Worm (Caenorhabditis elegans): Measurements from ENCODE around the gene Y37H2A.11.
A peak's percentile ranks its signal among the peaks of the same experiment; 100 is the strongest.

The Y37H2A.11 gene

ce11 chrV:18141161-18141560 is at the start of gene Y37H2A.11:
Gene Y37H2A.11 (plus strand): TSS chrV:18141461.
- TF ChIP-seq snpc-4 (tag; optimal IDR thresholded peaks at IDR 0.05) (no peak), nhr-12 (tag; optimal IDR thresholded peaks at IDR 0.05) (no peak)

- no peak for TF ChIP-seq lsy-2 (tag; optimal IDR thresholded peaks at IDR 0.05)
- no peak for TF ChIP-seq nhr-76 (tag; optimal IDR thresholded peaks at IDR 0.05)
- TF ChIP-seq flh-1 (GFP tag; optimal IDR thresholded peaks at IDR 0.05) = no peak
- TF ChIP-seq nhr-237 (tag; optimal IDR thresholded peaks at IDR 0.05) = no peak
- no peak for TF ChIP-seq pha-4 (tag; optimal IDR thresholded peaks at IDR 0.05)
- peak; percentile 96 for TF ChIP-seq zip-8 (tag; optimal IDR thresholded peaks at IDR 0.05)
- TF ChIP-seq ham-2 (GFP tag; optimal IDR thresholded peaks at IDR 0.05) = no peak
- TF ChIP-seq blmp-1 (tag; optimal IDR thresholded peaks at IDR 0.05) = no peak
These were observed 47.3 kb upstream of the Y37H2A.11 start for ce11 chrV:18093941-18094340.

ce11 chrV:18098387-18098786 is 42.9 kb upstream of the Y37H2A.11 start, which contains the start of gene par-4:
Gene par-4 (plus strand): TSS chrV:18098687.
- TF ChIP-seq nhr-28 (tag; optimal IDR thresholded peaks at IDR 0.05) (no peak), elt-1 (tag; optimal IDR thresholded peaks at IDR 0.05; ENCODE audit: borderline replicate concordance, insufficient read depth) (no peak), nhr-76 (tag; optimal IDR thresholded peaks at IDR 0.05) (no peak), M03D4.4 (tag; optimal IDR thresholded peaks at IDR 0.05) (no peak), flh-1 (GFP tag; optimal IDR thresholded peaks at IDR 0.05) (no peak), drap-1 (GFP tag; optimal IDR thresholded peaks at IDR 0.05) (no peak), snpc-4 (tag; optimal IDR thresholded peaks at IDR 0.05) (no peak), nhr-12 (tag; optimal IDR thresholded peaks at IDR 0.05) (no peak), blmp-1 (tag; optimal IDR thresholded peaks at IDR 0.05) (no peak), cnd-1 (tag; optimal IDR thresholded peaks at IDR 0.05) (no peak), ztf-11 (tag; optimal IDR thresholded peaks at IDR 0.05) (no peak)

- TF ChIP-seq ces-1 (GFP tag; optimal IDR thresholded peaks at IDR 0.05) (no peak), mls-2 (tag; optimal IDR thresholded peaks at IDR 0.05) (no peak), mep-1 (tag; optimal IDR thresholded peaks at IDR 0.05) (no peak), ceh-43 (GFP tag; optimal IDR thresholded peaks at IDR 0.05) (no peak), M03D4.4 (tag; optimal IDR thresholded peaks at IDR 0.05) (no peak), blmp-1 (tag; optimal IDR thresholded peaks at IDR 0.05) (no peak), ceh-39 (tag; optimal IDR thresholded peaks at IDR 0.05) (no peak), ham-2 (GFP tag; optimal IDR thresholded peaks at IDR 0.05) (no peak), nhr-76 (tag; optimal IDR thresholded peaks at IDR 0.05) (no peak), hlh-1 (tag; optimal IDR thresholded peaks at IDR 0.05) (no peak), sem-2 (GFP tag; optimal IDR thresholded peaks at IDR 0.05) (no peak), tbx-8 (GFP tag; optimal IDR thresholded peaks at IDR 0.05) (no peak), bed-3 (GFP tag; optimal IDR thresholded peaks at IDR 0.05) (no peak), lin-13 (tag; optimal IDR thresholded peaks at IDR 0.05) (no peak)
These were observed 35.2 kb upstream of the Y37H2A.11 start for ce11 chrV:18106055-18106454.

ce11 chrV:18107969-18108368 is 33.3 kb upstream of the Y37H2A.11 start, which contains the start of gene Y37H2A.1:
Gene Y37H2A.1 (plus strand): TSS chrV:18108269.
- TF ChIP-seq nhr-2 (tag; optimal IDR thresholded peaks at IDR 0.05) = no peak
- no peak for TF ChIP-seq mls-2 (tag; optimal IDR thresholded peaks at IDR 0.05)
- no peak for TF ChIP-seq unc-62 (GFP tag; optimal IDR thresholded peaks at IDR 0.05)
- no peak for TF ChIP-seq ceh-43 (GFP tag; optimal IDR thresholded peaks at IDR 0.05)
- TF ChIP-seq M03D4.4 (tag; optimal IDR thresholded peaks at IDR 0.05) = no peak
- no peak for TF ChIP-seq nhr-28 (tag; optimal IDR thresholded peaks at IDR 0.05)
- no peak for TF ChIP-seq ceh-83 (GFP tag; optimal IDR thresholded peaks at IDR 0.05)
- no peak for TF ChIP-seq mep-1 (tag; optimal IDR thresholded peaks at IDR 0.05)
- TF ChIP-seq nhr-237 (tag; optimal IDR thresholded peaks at IDR 0.05) = no peak
- TF ChIP-seq mab-5 (tag; optimal IDR thresholded peaks at IDR 0.05) = no peak
- no peak for TF ChIP-seq hlh-1 (tag; optimal IDR thresholded peaks at IDR 0.05)
- TF ChIP-seq drap-1 (GFP tag; optimal IDR thresholded peaks at IDR 0.05) = no peak
- no peak for TF ChIP-seq snpc-4 (tag; optimal IDR thresholded peaks at IDR 0.05)
- TF ChIP-seq flh-1 (GFP tag; optimal IDR thresholded peaks at IDR 0.05) = no peak
- TF ChIP-seq ztf-11 (tag; optimal IDR thresholded peaks at IDR 0.05) = no peak
- no peak for TF ChIP-seq cnd-1 (tag; optimal IDR thresholded peaks at IDR 0.05)
- TF ChIP-seq ces-1 (GFP tag; optimal IDR thresholded peaks at IDR 0.05) = no peak
- no peak for TF ChIP-seq pha-4 (tag; optimal IDR thresholded peaks at IDR 0.05)
- TF ChIP-seq elt-1 (tag; optimal IDR thresholded peaks at IDR 0.05; ENCODE audit: borderline replicate concordance, insufficient read depth) = no peak

ce11 chrV:18109449-18109848 is 31.8 kb upstream of the Y37H2A.11 start:
- TF ChIP-seq nhr-76 (tag; optimal IDR thresholded peaks at IDR 0.05) (no peak), unc-62 (GFP tag; optimal IDR thresholded peaks at IDR 0.05) (no peak), M03D4.4 (tag; optimal IDR thresholded peaks at IDR 0.05) (no peak), pha-4 (tag; optimal IDR thresholded peaks at IDR 0.05) (no peak), mab-5 (tag; optimal IDR thresholded peaks at IDR 0.05) (no peak), mep-1 (tag; optimal IDR thresholded peaks at IDR 0.05) (no peak), ces-1 (GFP tag; optimal IDR thresholded peaks at IDR 0.05) (peak; percentile 25)
